Fruit fly (Drosophila melanogaster): ENCODE measurements around the gene dmrt99B.

dmrt99B gene

dm6 chr3R:29715277-29715676 lies 22.9 kb downstream of the dmrt99B start, which contains the start of gene Dup99B:
Gene Dup99B, minus strand, starts transcription at chr3R:29715377.
- no peak for TF ChIP-seq cnc (optimal IDR thresholded peaks at IDR 0.05)
- TF ChIP-seq kay (GFP tag; ENCODE audit: borderline replicate concordance), result no peak
- no peak for TF ChIP-seq CG14711 (tag; optimal IDR thresholded peaks at IDR 0.05)
- TF ChIP-seq CG1620 (GFP tag; optimal IDR thresholded peaks at IDR 0.05), result no peak
- TF ChIP-seq cic (GFP tag; optimal IDR thresholded peaks at IDR 0.05), result no peak
- no peak for TF ChIP-seq CG11617 (GFP tag; optimal IDR thresholded peaks at IDR 0.05)
- no peak for TF ChIP-seq toe (GFP tag; optimal IDR thresholded peaks at IDR 0.05)
- no peak for TF ChIP-seq CG7045 (GFP tag; optimal IDR thresholded peaks at IDR 0.05)
- no peak for TF ChIP-seq CG7101 (tag; optimal IDR thresholded peaks at IDR 0.05)
- TF ChIP-seq Mnt (GFP tag; optimal IDR thresholded peaks at IDR 0.05), result no peak
- no peak for TF ChIP-seq Clk (GFP tag; optimal IDR thresholded peaks at IDR 0.05)
- TF ChIP-seq Crg-1 (GFP tag; optimal IDR thresholded peaks at IDR 0.05), result no peak
- no peak for TF ChIP-seq CG12768 (GFP tag; optimal IDR thresholded peaks at IDR 0.05)
- TF ChIP-seq bab1 (GFP tag; optimal IDR thresholded peaks at IDR 0.05), result no peak
- no peak for TF ChIP-seq CG5204 (GFP tag; optimal IDR thresholded peaks at IDR 0.05)
- no peak for TF ChIP-seq tj (GFP tag; optimal IDR thresholded peaks at IDR 0.05)
- no peak for TF ChIP-seq CG33017 (tag; optimal IDR thresholded peaks at IDR 0.05)
- no peak for TF ChIP-seq ovo (GFP tag; optimal IDR thresholded peaks at IDR 0.05)
- TF ChIP-seq pad (GFP tag; optimal IDR thresholded peaks at IDR 0.05), result no peak
- no peak for TF ChIP-seq Hr96 (GFP tag; optimal IDR thresholded peaks at IDR 0.05)

DNA sequence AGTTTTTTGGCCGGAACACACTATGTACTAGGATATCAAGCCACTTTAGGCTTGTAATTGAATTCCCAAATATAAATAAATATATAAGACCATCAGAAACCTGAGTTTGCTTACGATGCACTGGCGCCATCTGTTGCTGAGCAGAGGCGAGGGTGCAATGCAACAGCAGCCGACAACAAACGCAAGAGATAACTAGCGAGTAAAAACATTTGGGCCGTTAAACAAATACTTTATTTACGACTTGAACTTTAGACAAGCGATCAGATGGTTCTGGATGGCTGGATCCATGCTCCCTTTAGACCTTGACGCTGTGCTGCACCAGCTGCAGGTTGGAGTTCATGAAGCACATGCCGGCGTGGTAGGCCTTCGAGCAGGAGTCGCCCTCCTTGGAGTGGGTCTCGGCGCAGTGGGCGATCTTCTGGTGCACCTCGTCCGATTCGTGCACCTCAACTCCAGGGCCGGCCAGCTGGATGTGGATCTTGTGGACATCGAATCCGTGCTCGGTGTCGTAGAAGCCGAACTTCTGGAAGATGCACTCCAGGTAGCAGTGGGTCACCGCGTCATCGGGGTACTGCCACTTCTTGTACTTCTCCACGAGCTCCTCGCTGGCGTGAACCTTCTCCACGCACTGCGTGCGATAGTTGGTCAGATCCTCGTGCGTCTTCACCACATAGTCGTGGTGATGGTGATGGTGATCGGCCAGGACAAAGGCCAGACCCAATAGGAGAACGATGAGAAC lies 23.8 kb downstream of the dmrt99B start:
- no peak for TF ChIP-seq CG12768 (GFP tag; optimal IDR thresholded peaks at IDR 0.05)
- no peak for TF ChIP-seq cic (GFP tag; optimal IDR thresholded peaks at IDR 0.05)
- no peak for TF ChIP-seq Crg-1 (GFP tag; optimal IDR thresholded peaks at IDR 0.05)
- TF ChIP-seq CG1620 (GFP tag; optimal IDR thresholded peaks at IDR 0.05), result no peak
- TF ChIP-seq toe (GFP tag; optimal IDR thresholded peaks at IDR 0.05), result no peak

DNA sequence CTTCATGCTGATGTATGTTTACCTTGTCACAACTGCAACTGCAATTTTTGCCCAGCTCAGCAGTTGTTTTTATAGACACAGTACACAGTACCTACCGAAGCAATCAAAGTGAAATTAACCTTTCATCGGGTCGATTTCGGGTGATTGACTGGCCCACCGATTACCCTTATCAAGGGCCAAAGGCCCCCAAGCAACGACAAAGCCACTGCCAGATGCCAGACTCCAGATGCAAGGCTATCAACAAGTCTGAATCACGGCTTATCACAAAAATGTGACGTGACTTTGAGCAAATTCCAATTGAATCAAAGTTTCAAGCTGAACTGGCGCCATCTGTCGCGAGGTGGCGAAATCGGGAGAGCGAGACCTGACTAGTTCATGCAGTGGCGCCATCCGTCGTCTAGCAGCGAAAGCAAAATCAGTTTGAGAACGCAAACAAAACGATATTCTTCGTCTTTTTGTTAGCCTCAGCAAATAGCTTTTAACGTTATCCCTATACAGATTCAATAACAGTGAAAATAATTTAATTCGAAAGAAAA lies 24.5 kb downstream of the dmrt99B start, which contains the start of gene Obp99b:
Gene Obp99b, minus strand, starts transcription at position 115 of the 536 bp plus-strand sequence.
- peak; percentile 26 for TF ChIP-seq tj (GFP tag; optimal IDR thresholded peaks at IDR 0.05)
- no peak for TF ChIP-seq cic (GFP tag; optimal IDR thresholded peaks at IDR 0.05)
- peak; percentile 4 for TF ChIP-seq CG1620 (GFP tag; optimal IDR thresholded peaks at IDR 0.05)
- no peak for TF ChIP-seq Clk (GFP tag; optimal IDR thresholded peaks at IDR 0.05)
- peak; percentile 51 for TF ChIP-seq Hr96 (GFP tag; optimal IDR thresholded peaks at IDR 0.05)
- TF ChIP-seq bab1 (GFP tag; optimal IDR thresholded peaks at IDR 0.05), result peak; percentile 28
- no peak for TF ChIP-seq Mnt (GFP tag; optimal IDR thresholded peaks at IDR 0.05)
- TF ChIP-seq Crg-1 (GFP tag; optimal IDR thresholded peaks at IDR 0.05), result no peak
- TF ChIP-seq CG5204 (GFP tag; optimal IDR thresholded peaks at IDR 0.05), result peak; percentile 25
- no peak for TF ChIP-seq ovo (GFP tag; optimal IDR thresholded peaks at IDR 0.05)
- peak; percentile 38 for TF ChIP-seq toe (GFP tag; optimal IDR thresholded peaks at IDR 0.05)
- no peak for TF ChIP-seq CG12768 (GFP tag; optimal IDR thresholded peaks at IDR 0.05)
- TF ChIP-seq CG7045 (GFP tag; optimal IDR thresholded peaks at IDR 0.05), result peak; percentile 5
- no peak for TF ChIP-seq kay (GFP tag; ENCODE audit: borderline replicate concordance)

- TF ChIP-seq CG14711 (tag; optimal IDR thresholded peaks at IDR 0.05) (peak; percentile 61), CG1620 (GFP tag; optimal IDR thresholded peaks at IDR 0.05) (no peak), CG7045 (GFP tag; optimal IDR thresholded peaks at IDR 0.05) (peak; percentile 49), pad (GFP tag; optimal IDR thresholded peaks at IDR 0.05) (peak; percentile 9), kay (GFP tag; ENCODE audit: borderline replicate concordance) (no peak), Clk (GFP tag; optimal IDR thresholded peaks at IDR 0.05) (peak; percentile 38), CG11617 (GFP tag; optimal IDR thresholded peaks at IDR 0.05) (no peak), cnc (optimal IDR thresholded peaks at IDR 0.05) (no peak), Mnt (GFP tag; optimal IDR thresholded peaks at IDR 0.05) (no peak), ovo (GFP tag; optimal IDR thresholded peaks at IDR 0.05) (no peak), toe (GFP tag; optimal IDR thresholded peaks at IDR 0.05) (no peak), bab1 (GFP tag; optimal IDR thresholded peaks at IDR 0.05) (no peak), CG33017 (tag; optimal IDR thresholded peaks at IDR 0.05) (peak; percentile 80), cic (GFP tag; optimal IDR thresholded peaks at IDR 0.05) (peak; percentile 8), Hr96 (GFP tag; optimal IDR thresholded peaks at IDR 0.05) (peak; percentile 35), CG7101 (tag; optimal IDR thresholded peaks at IDR 0.05) (peak; percentile 63), CG12768 (GFP tag; optimal IDR thresholded peaks at IDR 0.05) (peak; percentile 57), Crg-1 (GFP tag; optimal IDR thresholded peaks at IDR 0.05) (no peak), CG5204 (GFP tag; optimal IDR thresholded peaks at IDR 0.05) (no peak), tj (GFP tag; optimal IDR thresholded peaks at IDR 0.05) (no peak)
Observed at dm6 chr3R:29717519-29717918, 25.1 kb downstream of the dmrt99B start.

DNA sequence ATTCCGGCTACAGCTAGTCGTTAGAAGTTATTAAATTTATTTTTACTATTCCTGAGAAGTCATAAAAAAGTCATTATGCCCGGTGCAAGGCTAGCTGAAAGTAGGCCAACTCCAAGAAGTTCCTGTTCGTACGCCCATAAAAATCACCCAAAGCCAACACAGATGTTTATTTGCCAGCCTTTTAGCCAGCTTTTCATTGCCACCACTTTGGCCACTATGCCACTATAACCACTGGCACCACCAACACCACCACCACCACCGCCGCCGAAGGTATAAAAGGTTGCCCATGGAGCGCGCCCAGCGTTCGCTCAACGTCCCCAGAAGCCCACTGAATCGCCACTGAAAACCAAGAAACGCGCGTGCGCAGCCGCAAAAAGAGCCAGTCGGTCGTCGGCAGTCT lies 26.0 kb downstream of the dmrt99B start, which contains the start of gene CG15506:
Gene CG15506, plus strand, starts transcription at position 301 of the 400 bp plus-strand sequence.
- TF ChIP-seq Crg-1 (GFP tag; optimal IDR thresholded peaks at IDR 0.05) (no peak), tj (GFP tag; optimal IDR thresholded peaks at IDR 0.05) (no peak), Hr96 (GFP tag; optimal IDR thresholded peaks at IDR 0.05) (no peak), cic (GFP tag; optimal IDR thresholded peaks at IDR 0.05) (no peak), kay (GFP tag; ENCODE audit: borderline replicate concordance) (no peak)

DNA sequence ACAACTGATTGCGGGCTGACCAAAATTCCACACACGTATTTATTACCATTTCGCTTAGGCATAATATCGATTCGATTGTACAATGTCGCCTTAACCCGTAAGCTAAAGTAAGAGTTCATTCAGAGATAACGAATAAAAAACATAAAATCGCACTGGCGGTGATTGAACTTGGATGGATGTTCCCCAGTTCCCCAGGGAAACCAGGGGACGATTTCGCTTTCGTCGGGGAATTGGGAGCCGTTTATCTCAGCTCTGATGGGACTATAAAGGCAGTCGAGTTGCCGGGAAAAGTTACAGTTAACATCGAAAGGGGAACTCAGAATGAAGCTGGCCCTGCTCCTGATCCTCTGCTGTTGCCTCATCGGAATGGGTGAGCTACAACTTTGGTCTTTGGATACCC lies 29.8 kb downstream of the dmrt99B start, which contains the start of gene CG34296:
Gene CG34296, plus strand, starts transcription at position 301 of the 400 bp plus-strand sequence.
- TF ChIP-seq ovo (GFP tag; optimal IDR thresholded peaks at IDR 0.05) (no peak), CG12768 (GFP tag; optimal IDR thresholded peaks at IDR 0.05) (no peak), CG14711 (tag; optimal IDR thresholded peaks at IDR 0.05) (no peak), kay (GFP tag; ENCODE audit: borderline replicate concordance) (no peak), CG7045 (GFP tag; optimal IDR thresholded peaks at IDR 0.05) (no peak), CG33017 (tag; optimal IDR thresholded peaks at IDR 0.05) (no peak), Mnt (GFP tag; optimal IDR thresholded peaks at IDR 0.05) (no peak), Crg-1 (GFP tag; optimal IDR thresholded peaks at IDR 0.05) (no peak), Hr96 (GFP tag; optimal IDR thresholded peaks at IDR 0.05) (no peak), CG7101 (tag; optimal IDR thresholded peaks at IDR 0.05) (no peak), CG5204 (GFP tag; optimal IDR thresholded peaks at IDR 0.05) (no peak), Clk (GFP tag; optimal IDR thresholded peaks at IDR 0.05) (no peak), bab1 (GFP tag; optimal IDR thresholded peaks at IDR 0.05) (no peak), toe (GFP tag; optimal IDR thresholded peaks at IDR 0.05) (no peak), tj (GFP tag; optimal IDR thresholded peaks at IDR 0.05) (no peak), CG1620 (GFP tag; optimal IDR thresholded peaks at IDR 0.05) (no peak), cnc (optimal IDR thresholded peaks at IDR 0.05) (no peak), CG11617 (GFP tag; optimal IDR thresholded peaks at IDR 0.05) (no peak)

All from whole organism, adult.